Worm (Caenorhabditis elegans) whole organism, L1 larva: Measurements from ENCODE around the gene C04E6.13.

ENCODE experiments used
- alr-1 ChIP-seq: fragments of 200-800 bp; sonication (Bioruptor generic); optimal IDR thresholded peaks from 2 replicates; lab custom pipeline; 2018; ENCODE audit warnings: borderline replicate concordance, mild to moderate bottlenecking, missing genetic modification characterization, missing compliant biosample characterization
- dpl-1 ChIP-seq, 3 experiments: fragments of 150-350 bp in 2 of 3; sonication (generic microtip) in 1 of 3; optimal IDR thresholded peaks; 2 replicates each; lab custom pipeline; 2014 to 2017; ENCODE audit warnings: missing biosample characterization in 3 of 3, missing genetic modification characterization in 3 of 3, missing genetic modification reagents in 3 of 3
- elt-2 ChIP-seq: sonication (generic microtip); optimal IDR thresholded peaks from 2 replicates; lab custom pipeline; 2016; ENCODE audit warnings: missing genetic modification characterization, mild to moderate bottlenecking, inconsistent platforms, missing compliant biosample characterization, missing genetic modification reagents
- hlh-17 ChIP-seq: fragments of 200-800 bp; sonication (Bioruptor generic); optimal IDR thresholded peaks from 2 replicates; lab custom pipeline; 2018; ENCODE audit warnings: missing genetic modification characterization, mild to moderate bottlenecking, missing compliant biosample characterization, moderate library complexity, borderline replicate concordance
- lir-3 ChIP-seq: sonication (generic microtip); optimal IDR thresholded peaks from 2 replicates; lab custom pipeline; 2016; ENCODE audit warnings: mild to moderate bottlenecking, missing genetic modification characterization, moderate library complexity, missing compliant biosample characterization; ENCODE audit not compliant: poor library complexity
- nhr-77 ChIP-seq: fragments of 150-350 bp; optimal IDR thresholded peaks from 2 replicates; lab custom pipeline; 2014; ENCODE audit warnings: missing biosample characterization, missing genetic modification characterization
- nhr-85 ChIP-seq: sonication (generic microtip); peaks from one replicate; lab custom pipeline; 2016; ENCODE audit warnings: missing genetic modification characterization, inconsistent platforms, missing compliant biosample characterization
- snpc-4 ChIP-seq: fragments of 150-350 bp; optimal IDR thresholded peaks from 2 replicates; lab custom pipeline; 2014; ENCODE audit warnings: missing biosample characterization, missing genetic modification characterization
- tlp-1 ChIP-seq: fragments of 150-350 bp; optimal IDR thresholded peaks from 2 replicates; lab custom pipeline; 2014; ENCODE audit warnings: missing biosample characterization, missing genetic modification characterization
- unc-86 ChIP-seq: sonication (generic microtip); optimal IDR thresholded peaks from 2 replicates; lab custom pipeline; 2016; ENCODE audit warnings: missing genetic modification characterization, missing compliant biosample characterization
- vab-15 ChIP-seq: sonication (generic microtip); optimal IDR thresholded peaks from 2 replicates; lab custom pipeline; 2017; ENCODE audit warnings: missing genotype, mild to moderate bottlenecking, missing genetic modification characterization, missing compliant biosample characterization

DNA sequence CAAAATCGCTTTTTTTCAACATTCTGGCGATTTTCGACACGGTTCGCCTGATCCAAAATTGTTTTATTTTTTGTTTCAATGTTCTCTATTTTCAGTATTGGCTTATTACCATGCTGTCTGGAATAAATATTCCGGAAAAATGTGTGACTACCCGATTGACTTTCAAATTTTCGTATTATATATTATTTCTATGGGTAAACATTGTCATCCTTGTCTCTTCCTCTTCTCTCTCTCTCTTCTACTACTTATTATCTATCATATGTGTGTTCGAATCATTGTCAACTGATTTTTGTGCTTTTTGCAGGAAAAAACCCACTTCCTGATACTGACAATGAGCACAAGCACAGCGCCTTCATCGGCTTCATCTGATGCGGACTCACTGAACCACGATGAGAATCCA, 19.5 kb upstream of the C04E6.13 start, which contains the start of gene C04E6.7:
- no peak for TF ChIP-seq tlp-1
- TF ChIP-seq dpl-1 (GFP tag; optimal IDR thresholded peaks at IDR 0.05; lab: Kevin White, UChicago): no peak
- no peak for TF ChIP-seq vab-15 (tag; lab: Kevin White, UChicago)
- no peak for TF ChIP-seq nhr-85 (tag; lab: Kevin White, UChicago)
- TF ChIP-seq snpc-4 (tag; lab: Kevin White, UChicago): no peak
- no peak for TF ChIP-seq lir-3
- no peak for TF ChIP-seq alr-1
- no peak for TF ChIP-seq unc-86
- no peak for TF ChIP-seq elt-2 (tag; lab: Kevin White, UChicago)
- TF ChIP-seq hlh-17: no peak
- TF ChIP-seq nhr-77 (tag; lab: Kevin White, UChicago): no peak
